Worm (Caenorhabditis elegans) whole organism, mixed stage, embryonic: ENCODE measurements around the gene T21D12.11.

Experiments
- ceh-83 ChIP-seq: fragments of 200-800 bp; sonication (Bioruptor generic); optimal IDR thresholded peaks from 2 replicates; lab custom pipeline; 2018; ENCODE audit warnings: mild to moderate bottlenecking, missing genetic modification characterization, missing compliant biosample characterization
- lin-13 ChIP-seq: fragments of 150-350 bp; optimal IDR thresholded peaks from 2 replicates; lab custom pipeline; 2014; ENCODE audit warnings: missing biosample characterization, missing genetic modification characterization
- mep-1 ChIP-seq: fragments of 150-350 bp; optimal IDR thresholded peaks from 2 replicates; lab custom pipeline; 2017; ENCODE audit warnings: missing biosample characterization, missing genetic modification reagents, missing genetic modification characterization, inconsistent platforms
- nhr-237 ChIP-seq: fragments of 150-350 bp; optimal IDR thresholded peaks from 2 replicates; lab custom pipeline; 2014; ENCODE audit warnings: missing biosample characterization, missing genetic modification characterization
- nhr-28 ChIP-seq: fragments of 150-350 bp; optimal IDR thresholded peaks from 2 replicates; lab custom pipeline; 2014; ENCODE audit warnings: missing biosample characterization, missing genetic modification characterization
- nhr-76 ChIP-seq: sonication (generic microtip); optimal IDR thresholded peaks from 2 replicates; lab custom pipeline; 2017; ENCODE audit warnings: missing biosample characterization, missing genetic modification characterization
- unc-62 ChIP-seq: fragments of 150-350 bp; optimal IDR thresholded peaks from 2 replicates; lab custom pipeline; 2014; ENCODE audit warnings: missing biosample characterization, missing genetic modification reagents, missing genetic modification characterization

ce11 chrIV:299190-299589 is 30.0 kb downstream of the T21D12.11 start:
- TF ChIP-seq lin-13 (tag; lab: Kevin White, UChicago) (no peak), ceh-83 (GFP tag; lab: Kevin White, UChicago) (no peak), nhr-28 (tag; lab: Kevin White, UChicago) (no peak), nhr-237 (tag; lab: Kevin White, UChicago) (no peak), mep-1 (no peak), nhr-76 (tag; lab: Kevin White, UChicago) (no peak), unc-62 (no peak)
